Worm (Caenorhabditis elegans) whole organism, L3 larva: Measurements from ENCODE around the gene abhd-3.2.

Experiments used
- ZK546.5 ChIP-seq: sonication (generic microtip); optimal IDR thresholded peaks from 2 replicates; lab custom pipeline; 2017; ENCODE audit warnings: missing biosample characterization, missing genetic modification characterization
- aly-2 ChIP-seq: fragments of 150-350 bp; optimal IDR thresholded peaks from 2 replicates; lab custom pipeline; 2014; ENCODE audit warnings: missing biosample characterization, missing genetic modification characterization
- ama-1 ChIP-seq: fragments of 150-350 bp; optimal IDR thresholded peaks from 2 replicates; lab custom pipeline; 2018
- ceh-16 ChIP-seq: sonication (generic microtip); optimal IDR thresholded peaks from 2 replicates; lab custom pipeline; 2017; ENCODE audit warnings: missing biosample characterization, missing genetic modification characterization
- ceh-28 ChIP-seq: fragments of 150-350 bp; optimal IDR thresholded peaks from 2 replicates; lab custom pipeline; 2014; ENCODE audit warnings: missing biosample characterization, missing genetic modification reagents, missing genetic modification characterization
- ceh-82 ChIP-seq: fragments of 150-350 bp; optimal IDR thresholded peaks from 2 replicates; lab custom pipeline; 2014; ENCODE audit warnings: missing biosample characterization, missing genetic modification characterization
- ceh-9 ChIP-seq: sonication (generic microtip); optimal IDR thresholded peaks from 2 replicates; lab custom pipeline; 2018; ENCODE audit warnings: missing biosample characterization, missing genetic modification characterization
- daf-12 ChIP-seq: fragments of 150-350 bp; optimal IDR thresholded peaks from 2 replicates; lab custom pipeline; 2014; ENCODE audit warnings: missing biosample characterization, missing genetic modification reagents, missing genetic modification characterization
- egl-5 ChIP-seq: fragments of 150-350 bp; optimal IDR thresholded peaks from 2 replicates; lab custom pipeline; 2017; ENCODE audit warnings: missing biosample characterization, missing genetic modification reagents, missing genetic modification characterization, inconsistent platforms
- elt-1 ChIP-seq: fragments of 150-350 bp; optimal IDR thresholded peaks from 2 replicates; lab custom pipeline; 2014; ENCODE audit warnings: missing biosample characterization, missing genetic modification characterization
- eor-1 ChIP-seq, 2 experiments: fragments of 150-350 bp; optimal IDR thresholded peaks; 2 replicates each; lab custom pipeline; 2014 to 2018; ENCODE audit warnings: missing biosample characterization in 2 of 2, missing genetic modification characterization in 2 of 2
- fkh-10 ChIP-seq: sonication (generic microtip); optimal IDR thresholded peaks from 2 replicates; lab custom pipeline; 2017; ENCODE audit warnings: missing biosample characterization, missing genetic modification reagents, missing genetic modification characterization
- fkh-2 ChIP-seq: fragments of 150-350 bp; optimal IDR thresholded peaks from 2 replicates; lab custom pipeline; 2014; ENCODE audit warnings: missing biosample characterization, missing genetic modification reagents, missing genetic modification characterization
- fos-1 ChIP-seq: fragments of 150-350 bp; optimal IDR thresholded peaks from 2 replicates; lab custom pipeline; 2014; ENCODE audit warnings: missing biosample characterization, missing genetic modification characterization
- jun-1 ChIP-seq: fragments of 150-350 bp; optimal IDR thresholded peaks from 2 replicates; lab custom pipeline; 2014; ENCODE audit warnings: missing biosample characterization, missing genetic modification reagents, missing genetic modification characterization
- lin-15B ChIP-seq: fragments of 150-350 bp; optimal IDR thresholded peaks from 2 replicates; lab custom pipeline; 2014; ENCODE audit warnings: missing biosample characterization, missing genetic modification characterization
- lin-39 ChIP-seq: fragments of 150-350 bp; optimal IDR thresholded peaks from 2 replicates; lab custom pipeline; 2018; ENCODE audit warnings: missing biosample characterization, missing genetic modification reagents, missing genetic modification characterization
- mml-1 ChIP-seq: fragments of 150-350 bp; sonication (generic microtip); optimal IDR thresholded peaks from 3 replicates; lab custom pipeline; 2014; ENCODE audit warnings: missing biosample characterization, missing genetic modification characterization
- nfya-1 ChIP-seq: sonication (generic microtip); optimal IDR thresholded peaks from 2 replicates; lab custom pipeline; 2017; ENCODE audit warnings: missing genetic modification characterization, mild to moderate bottlenecking, missing compliant biosample characterization, antibody characterized with exemption, moderate library complexity; ENCODE audit not compliant: insufficient read depth
- nhr-12 ChIP-seq: fragments of 150-350 bp; optimal IDR thresholded peaks from 2 replicates; lab custom pipeline; 2014; ENCODE audit warnings: missing biosample characterization, missing genetic modification characterization
- nhr-23 ChIP-seq: fragments of 150-350 bp; optimal IDR thresholded peaks from 2 replicates; lab custom pipeline; 2014; ENCODE audit warnings: missing biosample characterization, missing genetic modification reagents, missing genetic modification characterization
- nhr-237 ChIP-seq: fragments of 150-350 bp; optimal IDR thresholded peaks from 2 replicates; lab custom pipeline; 2014; ENCODE audit warnings: missing biosample characterization, missing genetic modification characterization
- nhr-67 ChIP-seq: fragments of 150-350 bp; optimal IDR thresholded peaks from 2 replicates; lab custom pipeline; 2014; ENCODE audit warnings: missing biosample characterization, missing genetic modification characterization
- nhr-76 ChIP-seq: fragments of 150-350 bp; sonication (generic microtip); optimal IDR thresholded peaks from 5 replicates; lab custom pipeline; 2014; ENCODE audit warnings: missing biosample characterization, missing genetic modification characterization
- nhr-77 ChIP-seq: fragments of 150-350 bp; optimal IDR thresholded peaks from 2 replicates; lab custom pipeline; 2014; ENCODE audit warnings: missing biosample characterization, missing genetic modification characterization
- pha-4 ChIP-seq: fragments of 150-350 bp; optimal IDR thresholded peaks from 2 replicates; lab custom pipeline; 2014; ENCODE audit warnings: missing biosample characterization, missing genetic modification reagents, missing genetic modification characterization
- sea-2 ChIP-seq: fragments of 150-350 bp; sonication (generic microtip); optimal IDR thresholded peaks from 4 replicates; lab custom pipeline; 2014; ENCODE audit warnings: missing biosample characterization, missing genetic modification reagents, missing genetic modification characterization
- skn-1 ChIP-seq: fragments of 150-350 bp; optimal IDR thresholded peaks from 2 replicates; lab custom pipeline; 2014; ENCODE audit warnings: missing biosample characterization, missing genetic modification characterization
- snpc-4 ChIP-seq: fragments of 150-350 bp; optimal IDR thresholded peaks from 2 replicates; lab custom pipeline; 2014; ENCODE audit warnings: missing biosample characterization, missing genetic modification characterization
- tbx-2 ChIP-seq: sonication (generic microtip); optimal IDR thresholded peaks from 2 replicates; lab custom pipeline; 2016; ENCODE audit warnings: mild to moderate bottlenecking, missing genetic modification characterization, missing compliant biosample characterization
- unc-39 ChIP-seq: sonication (generic microtip); optimal IDR thresholded peaks from 4 replicates; lab custom pipeline; 2017; ENCODE audit warnings: missing biosample characterization, missing genetic modification characterization
- zag-1 ChIP-seq: fragments of 150-350 bp; optimal IDR thresholded peaks from 2 replicates; lab custom pipeline; 2014; ENCODE audit warnings: missing biosample characterization, missing genetic modification characterization
- ztf-4 ChIP-seq: fragments of 150-350 bp; optimal IDR thresholded peaks from 2 replicates; lab custom pipeline; 2014; ENCODE audit warnings: missing biosample characterization, missing genetic modification characterization

The abhd-3.2 gene

ce11 chrX:992650-993403, 15.0 kb upstream of the abhd-3.2 start (continued):
- TF ChIP-seq unc-39 (tag; lab: Kevin White, UChicago) (no peak), nhr-77 (tag; lab: Kevin White, UChicago) (no peak), nhr-23 (tag; lab: Kevin White, UChicago) (no peak), eor-1 (tag; optimal IDR thresholded peaks at IDR 0.05; lab: Kevin White, UChicago) (no peak), egl-5 (no peak), fkh-10 (GFP tag; lab: Kevin White, UChicago) (peak; percentile 60), ama-1 (no peak), zag-1 (tag; lab: Kevin White, UChicago) (peak; percentile 3), nhr-76 (tag; lab: Kevin White, UChicago) (no peak), jun-1 (tag; lab: Kevin White, UChicago) (no peak), skn-1 (tag; lab: Kevin White, UChicago) (no peak), aly-2 (tag; lab: Kevin White, UChicago) (no peak), ceh-28 (tag; lab: Kevin White, UChicago) (peak; percentile 4), sea-2 (GFP tag; lab: Kevin White, UChicago) (peak; percentile 32), tbx-2 (tag; lab: Kevin White, UChicago) (peak; percentile 51), mml-1 (tag; lab: Kevin White, UChicago) (no peak), fkh-2 (tag; lab: Kevin White, UChicago) (no peak), ceh-9 (tag; lab: Kevin White, UChicago) (no peak), nhr-237 (tag; lab: Kevin White, UChicago) (no peak), lin-39 (tag; lab: Kevin White, UChicago) (peak; percentile 15), fos-1 (tag; lab: Kevin White, UChicago) (no peak), ZK546.5 (tag; lab: Kevin White, UChicago) (no peak)
- TF ChIP-seq, all 47 proteins: peak for 11

- TF ChIP-seq pha-4 (tag; lab: Kevin White, UChicago), result no peak
- TF ChIP-seq unc-39 (tag; lab: Kevin White, UChicago), result no peak
- no peak for TF ChIP-seq nhr-67 (tag; lab: Kevin White, UChicago)
- TF ChIP-seq nfya-1, result no peak
- TF ChIP-seq jun-1 (tag; lab: Kevin White, UChicago), result no peak
- no peak for TF ChIP-seq lin-15B (tag; lab: Kevin White, UChicago)
- TF ChIP-seq nhr-12 (tag; lab: Kevin White, UChicago), result no peak
- TF ChIP-seq lin-39 (tag; lab: Kevin White, UChicago), result no peak
- TF ChIP-seq ceh-82, result no peak
- TF ChIP-seq elt-1 (tag; lab: Kevin White, UChicago), result no peak
Observed at ce11 chrX:991274-991673, 13.5 kb upstream of the abhd-3.2 start, which contains the start of the genes C09E10.3 and dgk-1. Gene C09E10.3, minus strand, starts transcription at chrX:991374. Gene dgk-1, minus strand, starts transcription at chrX:991456.

- no peak for TF ChIP-seq ztf-4 (tag; lab: Kevin White, UChicago)
- TF ChIP-seq daf-12 (tag; lab: Kevin White, UChicago), result no peak
- peak; percentile 74 for TF ChIP-seq snpc-4 (tag; lab: Kevin White, UChicago)
- no peak for TF ChIP-seq sea-2 (GFP tag; lab: Kevin White, UChicago)
Observed at ce11 chrX:986463-986862, 8.7 kb upstream of the abhd-3.2 start.

ce11 chrX:982598-982997, 4.8 kb upstream of the abhd-3.2 start:
- TF ChIP-seq ceh-16 (no peak), pha-4 (tag; lab: Kevin White, UChicago) (no peak), snpc-4 (tag; lab: Kevin White, UChicago) (no peak), nhr-77 (tag; lab: Kevin White, UChicago) (no peak)
- TF ChIP-seq, all 47 proteins: peak for 0
